Worm (Caenorhabditis elegans) whole organism, dauer: ENCODE measurements around the gene gob-1.

Experiments used
- unc-62 ChIP-seq: sonication (generic microtip); optimal IDR thresholded peaks from 2 replicates; lab custom pipeline; 2017; ENCODE audit warnings: missing biosample characterization, missing genetic modification reagents, missing genetic modification characterization

gob-1 gene

ce11 chrX:15493322-15493721 lies at the start of gene gob-1:
Gene gob-1, plus strand, starts transcription at chrX:15493602.
- no peak for TF ChIP-seq unc-62 (GFP tag; lab: Kevin White, UChicago)

ce11 chrX:15446292-15446794 lies 47.1 kb upstream of the gob-1 start, which contains the start of gene R03A10.5:
Gene R03A10.5, plus strand, starts transcription at chrX:15446722.
- TF ChIP-seq unc-62 (GFP tag; lab: Kevin White, UChicago): no peak

ce11 chrX:15465050-15465449 lies 28.4 kb upstream of the gob-1 start:
- TF ChIP-seq unc-62 (GFP tag; lab: Kevin White, UChicago): no peak

ce11 chrX:15466032-15466431 lies 27.4 kb upstream of the gob-1 start, which contains the start of gene sprr-1:
Gene sprr-1, plus strand, starts transcription at chrX:15466300.
- TF ChIP-seq unc-62 (GFP tag; lab: Kevin White, UChicago): no peak

ce11 chrX:15468657-15469056 lies 24.7 kb upstream of the gob-1 start:
- TF ChIP-seq unc-62 (GFP tag; lab: Kevin White, UChicago): no peak

ce11 chrX:15469957-15470548 lies 23.3 kb upstream of the gob-1 start:
- no peak for TF ChIP-seq unc-62 (GFP tag; lab: Kevin White, UChicago)

- TF ChIP-seq unc-62 (GFP tag; lab: Kevin White, UChicago): no peak
These were observed 16.1 kb upstream of the gob-1 start, which contains the start of gene exc-1 for ce11 chrX:15477309-15477708. Gene exc-1, minus strand, starts transcription at chrX:15477409.

ce11 chrX:15478717-15479116 lies 14.7 kb upstream of the gob-1 start, which contains the start of gene gcy-36:
Gene gcy-36, plus strand, starts transcription at chrX:15479017.
- TF ChIP-seq unc-62 (GFP tag; lab: Kevin White, UChicago): no peak

ce11 chrX:15485262-15485661 lies 8.1 kb upstream of the gob-1 start:
- TF ChIP-seq unc-62 (GFP tag; lab: Kevin White, UChicago): no peak

- no peak for TF ChIP-seq unc-62 (GFP tag; lab: Kevin White, UChicago)
These were observed 6.2 kb upstream of the gob-1 start for ce11 chrX:15487162-15487561.

- no peak for TF ChIP-seq unc-62 (GFP tag; lab: Kevin White, UChicago)
These were observed 5.6 kb upstream of the gob-1 start, which contains the start of gene H13N06.2 for ce11 chrX:15487806-15488205. Gene H13N06.2, plus strand, starts transcription at chrX:15488106.

- no peak for TF ChIP-seq unc-62 (GFP tag; lab: Kevin White, UChicago)
These were observed 2.3 kb upstream of the gob-1 start for ce11 chrX:15491110-15491509.

ce11 chrX:15492759-15493158 lies 643 bp upstream of the gob-1 start:
- no peak for TF ChIP-seq unc-62 (GFP tag; lab: Kevin White, UChicago)

ce11 chrX:15494154-15494553 lies 752 bp downstream of the gob-1 start:
- no peak for TF ChIP-seq unc-62 (GFP tag; lab: Kevin White, UChicago)

ce11 chrX:15496927-15497605 lies 3.7 kb downstream of the gob-1 start, which contains the start of gene suox-1:
Gene suox-1, plus strand, starts transcription at chrX:15497555.
- TF ChIP-seq unc-62 (GFP tag; lab: Kevin White, UChicago): no peak

- no peak for TF ChIP-seq unc-62 (GFP tag; lab: Kevin White, UChicago)
These were observed 9.2 kb downstream of the gob-1 start, which contains the start of gene H13N06.7 for ce11 chrX:15502455-15503174. Gene H13N06.7, plus strand, starts transcription at chrX:15503124.
